Worm (Caenorhabditis elegans) whole organism, mixed stage, embryonic: ENCODE data around the gene clec-35.
A peak's percentile ranks its signal among the peaks of the same experiment; 100 is the strongest.

Experiments
- M03D4.4 ChIP-seq: sonication (generic microtip); optimal IDR thresholded peaks from 2 replicates; lab custom pipeline; 2017; ENCODE audit warnings: mild to moderate bottlenecking, missing genetic modification characterization, missing compliant biosample characterization
- bed-3 ChIP-seq: fragments of 200-800 bp; sonication (Bioruptor generic); optimal IDR thresholded peaks from 3 replicates; lab custom pipeline; 2018; ENCODE audit warnings: mild to moderate bottlenecking, missing genetic modification characterization, moderate library complexity, missing compliant biosample characterization
- ceh-43 ChIP-seq: fragments of 200-800 bp; sonication (Bioruptor generic); optimal IDR thresholded peaks from 2 replicates; lab custom pipeline; 2018; ENCODE audit warnings: mild to moderate bottlenecking, missing genetic modification characterization, moderate library complexity, missing compliant biosample characterization
- ceh-83 ChIP-seq: fragments of 200-800 bp; sonication (Bioruptor generic); optimal IDR thresholded peaks from 2 replicates; lab custom pipeline; 2018; ENCODE audit warnings: mild to moderate bottlenecking, missing genetic modification characterization, missing compliant biosample characterization
- cnd-1 ChIP-seq: fragments of 200-800 bp; sonication (Bioruptor generic); optimal IDR thresholded peaks from 2 replicates; lab custom pipeline; 2018; ENCODE audit warnings: mild to moderate bottlenecking, missing genetic modification characterization, missing compliant biosample characterization
- drap-1 ChIP-seq: fragments of 200-800 bp; sonication (Bioruptor generic); optimal IDR thresholded peaks from 3 replicates; lab custom pipeline; 2018; ENCODE audit warnings: mild to moderate bottlenecking, missing genetic modification characterization, missing compliant biosample characterization
- elt-1 ChIP-seq: sonication (generic microtip); optimal IDR thresholded peaks from 2 replicates; lab custom pipeline; 2017; ENCODE audit warnings: missing genetic modification characterization, mild to moderate bottlenecking, missing compliant biosample characterization, antibody characterized with exemption, moderate library complexity, borderline replicate concordance; ENCODE audit not compliant: insufficient read depth
- elt-3 ChIP-seq: fragments of 150-350 bp; optimal IDR thresholded peaks from 2 replicates; lab custom pipeline; 2014; ENCODE audit warnings: missing biosample characterization, missing genetic modification characterization
- flh-1 ChIP-seq: fragments of 200-800 bp; sonication (Bioruptor generic); optimal IDR thresholded peaks from 2 replicates; lab custom pipeline; 2018; ENCODE audit warnings: mild to moderate bottlenecking, missing genetic modification characterization, moderate library complexity, missing compliant biosample characterization
- ham-2 ChIP-seq: fragments of 200-800 bp; sonication (Bioruptor generic); optimal IDR thresholded peaks from 2 replicates; lab custom pipeline; 2018; ENCODE audit warnings: mild to moderate bottlenecking, missing genetic modification characterization, missing compliant biosample characterization
- hlh-1 ChIP-seq: fragments of 150-350 bp; optimal IDR thresholded peaks from 2 replicates; lab custom pipeline; 2014; ENCODE audit warnings: missing biosample characterization, missing genetic modification reagents, missing genetic modification characterization
- lin-13 ChIP-seq: fragments of 150-350 bp; optimal IDR thresholded peaks from 2 replicates; lab custom pipeline; 2014; ENCODE audit warnings: missing biosample characterization, missing genetic modification characterization
- lin-32 ChIP-seq: fragments of 200-800 bp; sonication (Bioruptor generic); optimal IDR thresholded peaks from 2 replicates; lab custom pipeline; 2018; ENCODE audit warnings: mild to moderate bottlenecking, missing genetic modification characterization, missing compliant biosample characterization
- lsy-2 ChIP-seq: fragments of 150-350 bp; optimal IDR thresholded peaks from 2 replicates; lab custom pipeline; 2014; ENCODE audit warnings: missing biosample characterization, missing genetic modification characterization
- mep-1 ChIP-seq: fragments of 150-350 bp; optimal IDR thresholded peaks from 2 replicates; lab custom pipeline; 2017; ENCODE audit warnings: missing biosample characterization, missing genetic modification reagents, missing genetic modification characterization, inconsistent platforms
- mls-2 ChIP-seq: sonication (generic microtip); optimal IDR thresholded peaks from 2 replicates; lab custom pipeline; 2016; ENCODE audit warnings: mild to moderate bottlenecking, missing genetic modification characterization, moderate library complexity, missing compliant biosample characterization
- nhr-12 ChIP-seq: fragments of 150-350 bp; optimal IDR thresholded peaks from 2 replicates; lab custom pipeline; 2014; ENCODE audit warnings: missing biosample characterization, missing genetic modification characterization
- nhr-2 ChIP-seq: fragments of 150-350 bp; optimal IDR thresholded peaks from 2 replicates; lab custom pipeline; 2014; ENCODE audit warnings: missing biosample characterization, missing genetic modification characterization
- nhr-237 ChIP-seq: fragments of 150-350 bp; optimal IDR thresholded peaks from 2 replicates; lab custom pipeline; 2014; ENCODE audit warnings: missing biosample characterization, missing genetic modification characterization
- nhr-28 ChIP-seq: fragments of 150-350 bp; optimal IDR thresholded peaks from 2 replicates; lab custom pipeline; 2014; ENCODE audit warnings: missing biosample characterization, missing genetic modification characterization
- nhr-76 ChIP-seq: sonication (generic microtip); optimal IDR thresholded peaks from 2 replicates; lab custom pipeline; 2017; ENCODE audit warnings: missing biosample characterization, missing genetic modification characterization
- pha-4 ChIP-seq: fragments of 150-350 bp; optimal IDR thresholded peaks from 2 replicates; lab custom pipeline; 2018; ENCODE audit warnings: missing biosample characterization, missing genetic modification reagents, missing genetic modification characterization
- snpc-4 ChIP-seq: fragments of 150-350 bp; optimal IDR thresholded peaks from 2 replicates; lab custom pipeline; 2014; ENCODE audit warnings: missing biosample characterization, missing genetic modification characterization
- sptf-1 ChIP-seq: sonication (generic microtip); optimal IDR thresholded peaks from 2 replicates; lab custom pipeline; 2017; ENCODE audit warnings: mild to moderate bottlenecking, missing genetic modification characterization, moderate library complexity, missing compliant biosample characterization
- tbx-8 ChIP-seq: fragments of 200-800 bp; sonication (Bioruptor generic); optimal IDR thresholded peaks from 2 replicates; lab custom pipeline; 2018; ENCODE audit warnings: mild to moderate bottlenecking, missing genetic modification characterization, moderate library complexity, missing compliant biosample characterization
- unc-120 ChIP-seq: sonication (generic microtip); optimal IDR thresholded peaks from 2 replicates; lab custom pipeline; 2017; ENCODE audit warnings: missing genetic modification characterization, missing compliant biosample characterization; ENCODE audit not compliant: poor library complexity, severe bottlenecking
- unc-39 ChIP-seq: fragments of 150-350 bp; optimal IDR thresholded peaks from 2 replicates; lab custom pipeline; 2014; ENCODE audit warnings: missing biosample characterization, missing genetic modification characterization
- unc-62 ChIP-seq: fragments of 150-350 bp; optimal IDR thresholded peaks from 2 replicates; lab custom pipeline; 2014; ENCODE audit warnings: missing biosample characterization, missing genetic modification reagents, missing genetic modification characterization
- zip-8 ChIP-seq: fragments of 150-350 bp; optimal IDR thresholded peaks from 2 replicates; lab custom pipeline; 2014; ENCODE audit warnings: missing biosample characterization, missing genetic modification characterization

The clec-35 gene

ce11 chrV:16816707-16817106 is 37.1 kb downstream of the clec-35 start:
- TF ChIP-seq mls-2 (tag; lab: Kevin White, UChicago), result no peak
- no peak for TF ChIP-seq snpc-4 (tag; lab: Kevin White, UChicago)
- TF ChIP-seq nhr-76 (tag; lab: Kevin White, UChicago), result no peak
- no peak for TF ChIP-seq unc-120
- TF ChIP-seq pha-4 (tag; lab: Kevin White, UChicago), result no peak
- TF ChIP-seq elt-3 (tag; lab: Kevin White, UChicago), result no peak
- no peak for TF ChIP-seq lsy-2 (tag; lab: Kevin White, UChicago)
- TF ChIP-seq elt-1 (tag; lab: Kevin White, UChicago), result no peak
- TF ChIP-seq nhr-2 (tag; lab: Kevin White, UChicago), result no peak
- TF ChIP-seq cnd-1, result no peak
- no peak for TF ChIP-seq nhr-237 (tag; lab: Kevin White, UChicago)
- no peak for TF ChIP-seq tbx-8 (GFP tag; lab: Kevin White, UChicago)
- TF ChIP-seq unc-39 (tag; lab: Kevin White, UChicago), result no peak
- TF ChIP-seq hlh-1 (tag; lab: Kevin White, UChicago), result no peak
- no peak for TF ChIP-seq nhr-12 (tag; lab: Kevin White, UChicago)
- no peak for TF ChIP-seq flh-1 (GFP tag; lab: Kevin White, UChicago)

ce11 chrV:16815261-16815660 is 38.6 kb downstream of the clec-35 start, which contains the start of gene T20B3.1:
Gene T20B3.1 (plus strand): TSS chrV:16815561.
- TF ChIP-seq snpc-4 (tag; lab: Kevin White, UChicago), result no peak
- TF ChIP-seq sptf-1 (tag; lab: Kevin White, UChicago), result no peak
- TF ChIP-seq mep-1 (tag; lab: Kevin White, UChicago), result no peak
- no peak for TF ChIP-seq nhr-237 (tag; lab: Kevin White, UChicago)
- no peak for TF ChIP-seq zip-8
- no peak for TF ChIP-seq nhr-12 (tag; lab: Kevin White, UChicago)
- no peak for TF ChIP-seq ceh-43
- no peak for TF ChIP-seq elt-3 (tag; lab: Kevin White, UChicago)
- TF ChIP-seq unc-120, result no peak
- no peak for TF ChIP-seq bed-3 (GFP tag; lab: Kevin White, UChicago)
- TF ChIP-seq tbx-8 (GFP tag; lab: Kevin White, UChicago), result no peak
- TF ChIP-seq nhr-2 (tag; lab: Kevin White, UChicago), result no peak

ce11 chrV:16814541-16815207 is 39.2 kb downstream of the clec-35 start:
- TF ChIP-seq nhr-28 (tag; lab: Kevin White, UChicago) (no peak), unc-62 (GFP tag; lab: Kevin White, UChicago) (peak; percentile 16)

ce11 chrV:16812371-16812770 is 41.5 kb downstream of the clec-35 start:
- TF ChIP-seq nhr-237 (tag; lab: Kevin White, UChicago) (no peak), elt-3 (tag; lab: Kevin White, UChicago) (no peak), M03D4.4 (no peak), hlh-1 (tag; lab: Kevin White, UChicago) (no peak), nhr-12 (tag; lab: Kevin White, UChicago) (no peak), bed-3 (GFP tag; lab: Kevin White, UChicago) (no peak), nhr-28 (tag; lab: Kevin White, UChicago) (no peak), lin-32 (GFP tag; lab: Kevin White, UChicago) (no peak), lin-13 (no peak), drap-1 (GFP tag; lab: Kevin White, UChicago) (no peak), nhr-2 (tag; lab: Kevin White, UChicago) (no peak), pha-4 (tag; lab: Kevin White, UChicago) (no peak)

ce11 chrV:16811841-16812240 is 42.0 kb downstream of the clec-35 start:
- TF ChIP-seq hlh-1 (tag; lab: Kevin White, UChicago) (no peak), ceh-83 (GFP tag; lab: Kevin White, UChicago) (no peak), ham-2 (GFP tag; lab: Kevin White, UChicago) (no peak), nhr-12 (tag; lab: Kevin White, UChicago) (no peak), nhr-2 (tag; lab: Kevin White, UChicago) (no peak), lin-13 (no peak), mls-2 (tag; lab: Kevin White, UChicago) (no peak)
